ENCODE assay signal across 3 worm cellular contexts in the genomic region with DNA sequence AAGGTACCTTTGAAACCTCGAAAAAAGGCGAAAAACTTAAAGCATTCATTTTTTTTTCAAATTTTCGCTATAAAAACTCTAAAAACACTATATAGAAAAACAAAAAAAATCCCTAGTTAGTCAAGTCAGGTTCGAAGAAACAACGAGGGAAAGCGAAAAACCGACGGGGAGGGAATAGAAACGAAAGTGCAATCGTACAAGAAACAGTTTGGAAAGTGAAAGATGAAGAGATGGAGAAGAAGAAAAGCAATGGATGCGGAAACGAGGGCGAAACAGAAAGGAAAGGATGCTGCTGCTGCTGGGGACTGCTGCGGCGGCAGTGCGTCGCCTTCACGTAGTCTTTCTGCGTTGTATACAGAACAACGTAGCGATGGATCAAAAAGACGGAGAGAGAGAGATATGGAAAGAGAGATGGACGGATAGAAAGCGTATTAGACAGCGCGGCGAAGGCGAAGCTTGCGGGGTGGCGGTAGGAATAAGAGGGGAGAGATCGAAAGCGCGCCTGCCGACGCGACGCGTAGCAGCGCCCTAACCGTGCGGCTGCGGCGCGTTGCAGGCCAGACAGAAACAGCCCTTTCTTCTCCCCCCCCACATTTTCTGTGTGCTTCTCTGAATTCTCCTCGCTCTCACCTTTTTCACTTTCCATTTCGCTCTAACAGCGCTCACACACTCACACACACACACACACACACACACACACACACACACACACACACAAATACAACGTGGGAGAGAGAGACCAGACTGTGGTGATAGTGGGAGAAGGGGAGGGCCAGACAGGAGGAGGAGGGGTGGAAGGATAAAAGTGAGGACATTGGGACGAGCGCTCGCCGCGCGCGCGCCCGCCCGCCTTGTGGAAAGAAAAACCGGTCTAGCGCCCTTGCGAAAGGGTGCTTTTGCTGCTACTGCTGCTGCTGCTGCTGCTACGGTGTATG.
TF ChIP-seq lines count a peak whose summit lies in the region.

No protein-coding gene starts in this region.

TF ChIP-seq in whole organism, L1 larva, 84 proteins besides CTCF, POLR2A, EP300 and RAD21 (continued from another document and continues in another):
- peak; percentile 98 for TF ChIP-seq lin-14 (GFP tag; optimal IDR thresholded peaks at IDR 0.05; lab: Kevin White, UChicago)
- TF ChIP-seq mdl-1 (tag; optimal IDR thresholded peaks at IDR 0.05; lab: Kevin White, UChicago): peak in 1 of 2 experiments; percentile 94
- TF ChIP-seq C34B4.2 (tag; optimal IDR thresholded peaks at IDR 0.05; lab: Kevin White, UChicago): no peak
- peak; percentile 88 for TF ChIP-seq ztf-4 (tag; optimal IDR thresholded peaks at IDR 0.05; lab: Kevin White, UChicago)
- peak; percentile 99 for TF ChIP-seq blmp-1 (tag; optimal IDR thresholded peaks at IDR 0.05; lab: Kevin White, UChicago)
- TF ChIP-seq lin-15B (tag; optimal IDR thresholded peaks at IDR 0.05; lab: Kevin White, UChicago): no peak
- peak; percentile 63 for TF ChIP-seq unc-86 (tag; optimal IDR thresholded peaks at IDR 0.05; lab: Kevin White, UChicago)
- peak; percentile 40 for TF ChIP-seq isw-1 (GFP tag; IDR thresholded peaks at IDR 0.05; lab: Robert Waterston, UW)
- TF ChIP-seq egl-13 (tag; optimal IDR thresholded peaks at IDR 0.05; lab: Kevin White, UChicago): peak; percentile 35
- no peak for TF ChIP-seq nhr-28 (tag; optimal IDR thresholded peaks at IDR 0.05; lab: Kevin White, UChicago)
- no peak for TF ChIP-seq Y116A8C.19 (tag; optimal IDR thresholded peaks at IDR 0.05; lab: Kevin White, UChicago; ENCODE audit: borderline replicate concordance)
- TF ChIP-seq irx-1 (tag; optimal IDR thresholded peaks at IDR 0.05; lab: Kevin White, UChicago): peak; percentile 61
- no peak for TF ChIP-seq hlh-17 (GFP tag; optimal IDR thresholded peaks at IDR 0.05; lab: Kevin White, UChicago; ENCODE audit: borderline replicate concordance)
- TF ChIP-seq mep-1 (tag; optimal IDR thresholded peaks at IDR 0.05; lab: Kevin White, UChicago): peak; percentile 64
- no peak for TF ChIP-seq lin-39 (tag; optimal IDR thresholded peaks at IDR 0.05; lab: Kevin White, UChicago)
- TF ChIP-seq nhr-85 (tag; lab: Kevin White, UChicago): peak; percentile 99
- no peak for TF ChIP-seq pag-3 (tag; optimal IDR thresholded peaks at IDR 0.05; lab: Kevin White, UChicago; ENCODE audit: borderline replicate concordance, insufficient read depth)
- no peak for TF ChIP-seq alr-1 (tag; optimal IDR thresholded peaks at IDR 0.05; lab: Kevin White, UChicago; ENCODE audit: borderline replicate concordance)
- TF ChIP-seq fkh-10 (GFP tag; optimal IDR thresholded peaks at IDR 0.05; lab: Kevin White, UChicago): peak; percentile 59
- no peak for TF ChIP-seq nhr-76 (tag; optimal IDR thresholded peaks at IDR 0.05; lab: Kevin White, UChicago)
- peak; percentile 79 for TF ChIP-seq nhr-47 (tag; optimal IDR thresholded peaks at IDR 0.05; lab: Kevin White, UChicago)
- peak; percentile 43 to 81 for TF ChIP-seq egl-27 (tag; optimal IDR thresholded peaks at IDR 0.05; lab: Kevin White, UChicago)
- TF ChIP-seq aha-1 (tag; optimal IDR thresholded peaks at IDR 0.05; lab: Kevin White, UChicago): no peak
- TF ChIP-seq tbx-2 (tag; optimal IDR thresholded peaks at IDR 0.05; lab: Kevin White, UChicago): peak; percentile 75
- no peak for TF ChIP-seq hlh-4 (tag; optimal IDR thresholded peaks at IDR 0.05; lab: Kevin White, UChicago)
- peak; percentile 49 for TF ChIP-seq dsc-1 (tag; optimal IDR thresholded peaks at IDR 0.05; lab: Kevin White, UChicago)
- TF ChIP-seq tlp-1 (tag; optimal IDR thresholded peaks at IDR 0.05; lab: Kevin White, UChicago): no peak
- peak; percentile 84 for TF ChIP-seq rnt-1 (tag; optimal IDR thresholded peaks at IDR 0.05; lab: Kevin White, UChicago)
- TF ChIP-seq fkh-8 (tag; optimal IDR thresholded peaks at IDR 0.05; lab: Kevin White, UChicago): peak; percentile 83
- no peak for TF ChIP-seq sptf-1 (tag; optimal IDR thresholded peaks at IDR 0.05; lab: Kevin White, UChicago)
- peak; percentile 52 for TF ChIP-seq zip-4 (GFP tag; optimal IDR thresholded peaks at IDR 0.05; lab: Kevin White, UChicago)
- TF ChIP-seq nhr-19 (GFP tag; conservative IDR thresholded peaks at IDR 0.05; lab: Robert Waterston, UW): peak; percentile 85
- no peak for TF ChIP-seq efl-3 (GFP tag; optimal IDR thresholded peaks at IDR 0.05; lab: Kevin White, UChicago)
- peak; percentile 56 for TF ChIP-seq skn-1 (tag; optimal IDR thresholded peaks at IDR 0.05; lab: Kevin White, UChicago)
- peak in 1 of 2 experiments; percentile 57 for TF ChIP-seq ztf-11 (tag; optimal IDR thresholded peaks at IDR 0.05; lab: Kevin White, UChicago)
- no peak for TF ChIP-seq ceh-63 (GFP tag; optimal IDR thresholded peaks at IDR 0.05; lab: Kevin White, UChicago)
- peak; percentile 15 for TF ChIP-seq nhr-237 (tag; optimal IDR thresholded peaks at IDR 0.05; lab: Kevin White, UChicago)
- TF ChIP-seq dpl-1 (GFP tag; optimal IDR thresholded peaks at IDR 0.05; lab: Kevin White, UChicago): peak in 2 of 3 experiments; percentile 10 to 17
- TF ChIP-seq xbp-1 (tag; optimal IDR thresholded peaks at IDR 0.05; lab: Kevin White, UChicago): peak; percentile 27

TF ChIP-seq in whole organism, L3 larva, 47 proteins besides CTCF, POLR2A, EP300 and RAD21 (continued from another document):
- TF ChIP-seq pqm-1 (tag; optimal IDR thresholded peaks at IDR 0.05; lab: Kevin White, UChicago) (peak; percentile 28), ZK546.5 (tag; optimal IDR thresholded peaks at IDR 0.05; lab: Kevin White, UChicago) (no peak), nhr-25 (tag; optimal IDR thresholded peaks at IDR 0.05; lab: Kevin White, UChicago) (peak; percentile 98), nhr-43 (tag; optimal IDR thresholded peaks at IDR 0.05; lab: Kevin White, UChicago; ENCODE audit: poor library complexity, severe bottlenecking) (peak; percentile 93), elt-3 (tag; optimal IDR thresholded peaks at IDR 0.05; lab: Kevin White, UChicago) (no peak), nhr-11 (tag; optimal IDR thresholded peaks at IDR 0.05; lab: Kevin White, UChicago) (peak; percentile 86), sea-2 (GFP tag; optimal IDR thresholded peaks at IDR 0.05; lab: Kevin White, UChicago) (no peak), nfya-1 (tag; optimal IDR thresholded peaks at IDR 0.05; lab: Kevin White, UChicago; ENCODE audit: insufficient read depth) (peak; percentile 83), nhr-23 (tag; optimal IDR thresholded peaks at IDR 0.05; lab: Kevin White, UChicago) (peak; percentile 88), fkh-2 (tag; optimal IDR thresholded peaks at IDR 0.05; lab: Kevin White, UChicago) (no peak), ceh-9 (tag; optimal IDR thresholded peaks at IDR 0.05; lab: Kevin White, UChicago) (no peak), R02D3.7 (tag; optimal IDR thresholded peaks at IDR 0.05; lab: Kevin White, UChicago) (peak; percentile 63), elt-1 (tag; optimal IDR thresholded peaks at IDR 0.05; lab: Kevin White, UChicago) (peak; percentile 19), nhr-237 (tag; optimal IDR thresholded peaks at IDR 0.05; lab: Kevin White, UChicago) (no peak), snpc-4 (tag; optimal IDR thresholded peaks at IDR 0.05; lab: Kevin White, UChicago) (peak; percentile 43), nhr-12 (tag; optimal IDR thresholded peaks at IDR 0.05; lab: Kevin White, UChicago) (no peak), ceh-28 (tag; optimal IDR thresholded peaks at IDR 0.05; lab: Kevin White, UChicago) (peak; percentile 60), elt-2 (tag; optimal IDR thresholded peaks at IDR 0.05; lab: Kevin White, UChicago) (peak; percentile 73), nhr-77 (tag; optimal IDR thresholded peaks at IDR 0.05; lab: Kevin White, UChicago) (peak; percentile 3), mml-1 (tag; optimal IDR thresholded peaks at IDR 0.05; lab: Kevin White, UChicago) (no peak), fos-1 (tag; optimal IDR thresholded peaks at IDR 0.05; lab: Kevin White, UChicago) (peak; percentile 76), nhr-76 (tag; optimal IDR thresholded peaks at IDR 0.05; lab: Kevin White, UChicago) (no peak), daf-12 (tag; optimal IDR thresholded peaks at IDR 0.05; lab: Kevin White, UChicago) (no peak), ztf-11 (tag; optimal IDR thresholded peaks at IDR 0.05; lab: Kevin White, UChicago) (no peak), egl-5 (tag; optimal IDR thresholded peaks at IDR 0.05; lab: Kevin White, UChicago) (no peak), eor-1 (tag; optimal IDR thresholded peaks at IDR 0.05; lab: Kevin White, UChicago) (no peak), lin-15B (tag; optimal IDR thresholded peaks at IDR 0.05; lab: Kevin White, UChicago) (no peak), hmg-11 (tag; optimal IDR thresholded peaks at IDR 0.05; lab: Kevin White, UChicago) (no peak), mdl-1 (tag; optimal IDR thresholded peaks at IDR 0.05; lab: Kevin White, UChicago) (peak; percentile 81), ceh-82 (tag; optimal IDR thresholded peaks at IDR 0.05; lab: Kevin White, UChicago) (no peak)

TF ChIP-seq in whole organism, young adult, 124 proteins besides CTCF, POLR2A, EP300 and RAD21 (continued from another document):
- no peak for TF ChIP-seq F22D6.2 (tag; optimal IDR thresholded peaks at IDR 0.05; lab: Kevin White, UChicago)
- TF ChIP-seq tlf-1 (GFP tag; optimal IDR thresholded peaks at IDR 0.05; lab: Kevin White, UChicago): no peak
- no peak for TF ChIP-seq lsy-27 (tag; optimal IDR thresholded peaks at IDR 0.05; lab: Kevin White, UChicago; ENCODE audit: borderline replicate concordance, insufficient read depth)
- TF ChIP-seq F57A8.1 (GFP tag; optimal IDR thresholded peaks at IDR 0.05; lab: Kevin White, UChicago): no peak
- no peak for TF ChIP-seq mes-4 (tag; optimal IDR thresholded peaks at IDR 0.05; lab: Kevin White, UChicago)
- peak; percentile 87 for TF ChIP-seq lir-1 (GFP tag; conservative IDR thresholded peaks at IDR 0.05; lab: Robert Waterston, UW)
- no peak for TF ChIP-seq sdz-38 (tag; optimal IDR thresholded peaks at IDR 0.05; lab: Kevin White, UChicago)
- peak; percentile 87 for TF ChIP-seq K12H6.12 (tag; optimal IDR thresholded peaks at IDR 0.05; lab: Kevin White, UChicago)
- TF ChIP-seq bed-1 (GFP tag; IDR thresholded peaks at IDR 0.05; lab: Robert Waterston, UW): no peak
- TF ChIP-seq C06A6.2 (GFP tag; conservative IDR thresholded peaks at IDR 0.05; lab: Robert Waterston, UW): 0 out of 2 replicates have a peak, but pooled peaks have one; percentile 38
- no peak for TF ChIP-seq F10E7.11 (tag; optimal IDR thresholded peaks at IDR 0.05; lab: Kevin White, UChicago)
- peak; percentile 59 for TF ChIP-seq lin-40 (tag; optimal IDR thresholded peaks at IDR 0.05; lab: Kevin White, UChicago)
- no peak for TF ChIP-seq ekl-4 (GFP tag; IDR thresholded peaks at IDR 0.05; lab: Robert Waterston, UW)
- TF ChIP-seq pha-4 (tag; optimal IDR thresholded peaks at IDR 0.05; lab: Kevin White, UChicago): no peak
- no peak for TF ChIP-seq unc-130 (GFP tag; optimal IDR thresholded peaks at IDR 0.05; lab: Kevin White, UChicago)
- TF ChIP-seq chd-7 (tag; optimal IDR thresholded peaks at IDR 0.05; lab: Kevin White, UChicago): peak; percentile 87
- no peak for TF ChIP-seq ccch-3 (GFP tag; optimal IDR thresholded peaks at IDR 0.05; lab: Kevin White, UChicago)
- TF ChIP-seq pbrm-1 (GFP tag; IDR thresholded peaks at IDR 0.05; lab: Robert Waterston, UW): peak; percentile 6; the same call in 1 of the 2 replicates
- TF ChIP-seq dox-1 (GFP tag; IDR thresholded peaks at IDR 0.05; lab: Robert Waterston, UW): peak; percentile 53
- TF ChIP-seq F37B4.10 (GFP tag; IDR thresholded peaks at IDR 0.05; lab: Robert Waterston, UW): no peak
- TF ChIP-seq ztf-3 (GFP tag; optimal IDR thresholded peaks at IDR 0.05; lab: Kevin White, UChicago): peak; percentile 85
- TF ChIP-seq B0035.1 (tag; optimal IDR thresholded peaks at IDR 0.05; lab: Kevin White, UChicago): no peak
- TF ChIP-seq nfyb-1 (GFP tag; IDR thresholded peaks at IDR 0.05; lab: Robert Waterston, UW): peak; percentile 68
- no peak for TF ChIP-seq snpc-1.1 (tag; optimal IDR thresholded peaks at IDR 0.05; lab: Kevin White, UChicago; ENCODE audit: insufficient read depth)
- peak; percentile 49 for TF ChIP-seq tbp1 (GFP tag; optimal IDR thresholded peaks at IDR 0.05; lab: Kevin White, UChicago)
- no peak for TF ChIP-seq F39B2.1 (GFP tag; IDR thresholded peaks at IDR 0.05; lab: Robert Waterston, UW)
- TF ChIP-seq ztf-22 (GFP tag; optimal IDR thresholded peaks at IDR 0.05; lab: Kevin White, UChicago): no peak
- TF ChIP-seq rec-8 (tag; optimal IDR thresholded peaks at IDR 0.05; lab: Kevin White, UChicago): no peak
- no peak for TF ChIP-seq nhr-179 (tag; optimal IDR thresholded peaks at IDR 0.05; lab: Kevin White, UChicago)
- no peak for TF ChIP-seq Y53G8AR.9 (GFP tag; conservative IDR thresholded peaks at IDR 0.05; lab: Robert Waterston, UW)
- peak; percentile 49; the same call in 1 of the 2 replicates for TF ChIP-seq cebp-1 (GFP tag; IDR thresholded peaks at IDR 0.05; lab: Robert Waterston, UW)
- TF ChIP-seq cebp-1 (tag; optimal IDR thresholded peaks at IDR 0.05; lab: Kevin White, UChicago): peak; percentile 77
- TF ChIP-seq cebp-2 (GFP tag; IDR thresholded peaks at IDR 0.05; lab: Robert Waterston, UW): no peak
- no peak for TF ChIP-seq dpff-1 (tag; optimal IDR thresholded peaks at IDR 0.05; lab: Kevin White, UChicago)
- no peak for TF ChIP-seq hmg-20 (GFP tag; IDR thresholded peaks at IDR 0.05; lab: Robert Waterston, UW)
- TF ChIP-seq efl-1 (GFP tag; optimal IDR thresholded peaks at IDR 0.05; lab: Kevin White, UChicago): no peak
- TF ChIP-seq nhr-120 (GFP tag; IDR thresholded peaks at IDR 0.05; lab: Robert Waterston, UW): no peak
- TF ChIP-seq egrh-3 (GFP tag; IDR thresholded peaks at IDR 0.05; lab: Robert Waterston, UW): peak; percentile 93
- no peak for TF ChIP-seq aptf-2 (GFP tag; conservative IDR thresholded peaks at IDR 0.05; lab: Robert Waterston, UW)
- no peak for TF ChIP-seq ztf-25 (GFP tag; IDR thresholded peaks at IDR 0.05; lab: Robert Waterston, UW)
- TF ChIP-seq madf-6 (GFP tag; IDR thresholded peaks at IDR 0.05; lab: Robert Waterston, UW): no peak
- peak; percentile 71 for TF ChIP-seq somi-1 (GFP tag; optimal IDR thresholded peaks at IDR 0.05; lab: Kevin White, UChicago)
- TF ChIP-seq hmg-1.2 (GFP tag; IDR thresholded peaks at IDR 0.05; lab: Robert Waterston, UW): peak; percentile 48; the same call in 1 of the 2 replicates
- no peak for TF ChIP-seq ets-4 (GFP tag; optimal IDR thresholded peaks at IDR 0.05; lab: Kevin White, UChicago)
- TF ChIP-seq snpc-1.3 (tag; optimal IDR thresholded peaks at IDR 0.05; lab: Kevin White, UChicago; ENCODE audit: insufficient read depth): no peak
- TF ChIP-seq zim-3 (tag; optimal IDR thresholded peaks at IDR 0.05; lab: Kevin White, UChicago): no peak
- TF ChIP-seq zfh-2 (GFP tag; conservative IDR thresholded peaks at IDR 0.05; lab: Robert Waterston, UW): peak; percentile 96
- TF ChIP-seq him-1 (tag; optimal IDR thresholded peaks at IDR 0.05; lab: Kevin White, UChicago): no peak
- TF ChIP-seq repo-1 (tag; optimal IDR thresholded peaks at IDR 0.05; lab: Kevin White, UChicago): peak; percentile 14
- TF ChIP-seq B0336.3 (GFP tag; IDR thresholded peaks at IDR 0.05; lab: Robert Waterston, UW): peak; percentile 63; the same call in 1 of the 2 replicates
- TF ChIP-seq rcor-1 (GFP tag; IDR thresholded peaks at IDR 0.05; lab: Robert Waterston, UW): no peak
- TF ChIP-seq attf-5 (GFP tag; optimal IDR thresholded peaks at IDR 0.05; lab: Kevin White, UChicago): peak; percentile 58
- TF ChIP-seq B0019.2 (GFP tag; conservative IDR thresholded peaks at IDR 0.05; lab: Robert Waterston, UW): no peak
- TF ChIP-seq ceh-27 (GFP tag; optimal IDR thresholded peaks at IDR 0.05; lab: Kevin White, UChicago): peak; percentile 80
- no peak for TF ChIP-seq nhr-27 (tag; optimal IDR thresholded peaks at IDR 0.05; lab: Kevin White, UChicago)
- TF ChIP-seq F55B11.4 (tag; optimal IDR thresholded peaks at IDR 0.05; lab: Kevin White, UChicago; ENCODE audit: borderline replicate concordance, insufficient read depth): no peak
